Worm (Caenorhabditis elegans) whole organism, young adult: Measurements from ENCODE around the gene EEED8.15.

ENCODE experiments used
- F23B12.7 ChIP-seq: sonication (generic microtip); optimal IDR thresholded peaks from 2 replicates; lab custom pipeline; 2017; ENCODE audit warnings: missing genetic modification characterization, mild to moderate bottlenecking, missing compliant biosample characterization, antibody characterized with exemption, moderate library complexity; ENCODE audit not compliant: insufficient read depth
- F33H1.4 ChIP-seq: fragments of 200-800 bp; sonication (Bioruptor generic); IDR thresholded peaks from 2 replicates; pipeline ENCODE4 v1.3.6; 2022; ENCODE audit warnings: missing genetic modification reagents, missing genetic modification characterization, missing compliant biosample characterization
- F57C9.4 ChIP-seq: sonication (generic microtip); optimal IDR thresholded peaks from 2 replicates; lab custom pipeline; 2017; ENCODE audit warnings: mild to moderate bottlenecking, missing genetic modification characterization, missing compliant biosample characterization
- Y79H2A.3 ChIP-seq: fragments of 200-800 bp; sonication (Bioruptor generic); conservative IDR thresholded peaks from 2 replicates; pipeline ENCODE4 v1.3.6; 2022; ENCODE audit warnings: missing genetic modification reagents, missing genetic modification characterization, missing compliant biosample characterization
- ama-1 ChIP-seq, 3 experiments: fragments of 150-350 bp in 1 of 3; sonication (generic microtip) in 2 of 3; optimal IDR thresholded peaks; 2 replicates each; lab custom pipeline; 2014 to 2018; ENCODE audit warnings: missing biosample characterization in 2 of 3, missing genetic modification characterization in 2 of 3, missing genetic modification reagents in 2 of 3
- ceh-40 ChIP-seq: fragments of 200-800 bp; sonication (Bioruptor generic); IDR thresholded peaks from 2 replicates; pipeline ENCODE4 v1.3.6; 2022; ENCODE audit warnings: missing genetic modification characterization, missing compliant biosample characterization
- ceh-91 ChIP-seq: fragments of 200-800 bp; sonication (Bioruptor generic); IDR thresholded peaks from 2 replicates; pipeline ENCODE4 v1.3.6; 2022; ENCODE audit warnings: missing genetic modification reagents, missing genetic modification characterization, missing compliant biosample characterization
- egrh-3 ChIP-seq: fragments of 200-800 bp; sonication (Bioruptor generic); IDR thresholded peaks from 2 replicates; pipeline ENCODE4 v1.3.6; 2022; ENCODE audit warnings: missing genetic modification reagents, missing genetic modification characterization, missing compliant biosample characterization
- let-526 ChIP-seq: fragments of 200-800 bp; sonication (Bioruptor generic); IDR thresholded peaks from 2 replicates; pipeline ENCODE4 v1.3.6; 2022; ENCODE audit warnings: missing genetic modification reagents, missing genetic modification characterization, missing compliant biosample characterization
- unc-62 ChIP-seq: fragments of 150-350 bp; optimal IDR thresholded peaks from 2 replicates; lab custom pipeline; 2014; ENCODE audit warnings: missing biosample characterization, missing genetic modification reagents, missing genetic modification characterization
- xnd-1 ChIP-seq: sonication (generic microtip); optimal IDR thresholded peaks from 2 replicates; lab custom pipeline; 2016; ENCODE audit warnings: missing genotype, missing genetic modification reagents, missing genetic modification characterization, missing compliant biosample characterization

ce11 chrII:5408924-5409323 is 10.1 kb upstream of the EEED8.15 start, which contains the start of the genes EEED8.12 and EEED8.4:
- TF ChIP-seq F33H1.4 (GFP tag; lab: Robert Waterston, UW) (no peak), let-526 (GFP tag; lab: Robert Waterston, UW) (no peak), ceh-40 (no peak), Y79H2A.3 (GFP tag; lab: Robert Waterston, UW) (no peak), F57C9.4 (tag; lab: Kevin White, UChicago) (no peak), xnd-1 (tag; lab: Kevin White, UChicago) (no peak), ama-1 (optimal IDR thresholded peaks at IDR 0.05; lab: Kevin White, UChicago) (no peak), ama-1 (GFP tag; optimal IDR thresholded peaks at IDR 0.05; lab: Kevin White, UChicago) (no peak), ceh-91 (GFP tag; lab: Robert Waterston, UW) (no peak), F23B12.7 (tag; lab: Kevin White, UChicago) (no peak), egrh-3 (no peak), unc-62 (GFP tag; lab: Kevin White, UChicago) (no peak)
